Fruit fly (Drosophila melanogaster) S2 (cell line): Measurements from ENCODE around the gene CG4770.

Experiments
- CG8478 ChIP-seq: fragments of >200 bp; optimal IDR thresholded peaks from 2 replicates; lab custom pipeline; 2018
- CTCF ChIP-seq, 2 experiments: fragments of >200 bp; optimal IDR thresholded peaks; 2 replicates each; lab custom pipeline; 2018

DNA sequence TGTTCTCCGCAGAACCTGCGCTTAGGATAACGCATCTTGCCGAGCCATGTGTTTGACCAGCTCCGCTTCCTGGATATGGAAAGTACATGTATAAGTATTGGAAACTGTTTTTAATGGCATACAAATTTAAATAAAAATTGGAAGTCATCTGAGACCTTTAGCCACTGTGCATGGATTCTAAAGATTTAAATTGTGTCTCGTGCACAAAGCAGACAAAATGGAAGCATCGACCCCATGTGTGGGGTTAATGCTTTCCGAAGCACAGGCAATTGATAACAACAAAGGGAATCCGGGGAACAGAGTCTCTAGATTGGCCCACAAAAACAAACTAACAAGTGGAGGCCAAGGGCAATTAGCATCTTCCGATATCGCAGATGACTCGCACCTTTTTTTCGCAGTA, 16.6 kb upstream of the CG4770 start:
- TF ChIP-seq CTCF (optimal IDR thresholded peaks at IDR 0.05; lab: Kevin White, UChicago) (no peak), CG8478 (lab: Kevin White, UChicago) (no peak)
